Fruit fly (Drosophila melanogaster): ENCODE measurements around the gene borr.

DNA sequence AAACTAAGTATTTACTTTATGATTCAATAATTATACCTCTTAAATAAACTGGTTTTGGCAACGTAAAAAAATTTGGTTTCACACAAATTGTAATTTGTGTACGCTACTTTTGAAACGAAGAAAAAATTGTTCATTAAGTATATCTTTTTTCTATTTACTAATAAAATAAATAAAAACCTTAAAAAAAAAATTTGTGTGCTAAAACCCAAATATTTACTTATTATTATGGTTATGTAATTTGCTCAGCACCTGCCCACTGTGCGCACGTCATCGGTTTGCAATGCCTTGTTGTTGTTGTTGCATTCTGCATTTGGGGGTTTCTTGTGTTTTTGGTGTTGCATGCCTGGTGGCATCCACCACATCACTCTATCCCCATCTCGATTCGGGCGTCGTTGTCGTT, 45.8 kb downstream of the borr start:
- TF ChIP-seq EcR (GFP tag; optimal IDR thresholded peaks at IDR 0.05) (no peak), rn (GFP tag; IDR thresholded peaks at IDR 0.05) (peak; percentile 45), CG4496 (GFP tag; IDR thresholded peaks at IDR 0.05) (peak; percentile 87; the same call in 2 of the 3 replicates), CG34367 (tag; optimal IDR thresholded peaks at IDR 0.05) (peak; percentile 4), CG13204 (GFP tag; optimal IDR thresholded peaks at IDR 0.05) (no peak), CG8159 (tag; optimal IDR thresholded peaks at IDR 0.05) (peak; percentile 64), CG12605 (GFP tag; IDR thresholded peaks at IDR 0.05) (peak; percentile 77), CG15710 (tag; optimal IDR thresholded peaks at IDR 0.05) (peak; percentile 9), CG17806 (tag; optimal IDR thresholded peaks at IDR 0.05) (peak; percentile 59), CG9948 (tag; optimal IDR thresholded peaks at IDR 0.05) (peak; percentile 79), Pif1B (GFP tag; optimal IDR thresholded peaks at IDR 0.05) (peak; percentile 71), CG8301 (tag; optimal IDR thresholded peaks at IDR 0.05) (peak; percentile 91), Ets98B (GFP tag; IDR thresholded peaks at IDR 0.05) (peak; percentile 77)

Data from whole organism, pupa.